Fruit fly (Drosophila melanogaster) whole organism, prepupa: ENCODE results near the gene Ilk.

Experiments used
- Blimp-1 ChIP-seq: fragments of 200-800 bp; sonication (Bioruptor generic); optimal IDR thresholded peaks from 3 replicates; lab custom pipeline; 2017; ENCODE audit warnings: missing biosample characterization, missing genetic modification characterization, mild to moderate bottlenecking, moderate library complexity, missing genetic modification reagents
- CG10631 ChIP-seq: fragments of 200-800 bp; sonication (Bioruptor generic); optimal IDR thresholded peaks from 2 replicates; lab custom pipeline; 2016; ENCODE audit warnings: missing biosample characterization, missing genetic modification characterization
- CG11902 ChIP-seq: fragments of 200-800 bp; sonication (Bioruptor generic); optimal IDR thresholded peaks from 3 replicates; lab custom pipeline; 2016; ENCODE audit warnings: missing biosample characterization, missing genetic modification characterization
- CG15336 ChIP-seq: fragments of 200-800 bp; sonication (Bioruptor generic); IDR thresholded peaks from 2 replicates; pipeline ENCODE4 v1.3.6; 2022; ENCODE audit warnings: missing biosample characterization, missing genetic modification characterization
- CG34406 ChIP-seq: fragments of 200-800 bp; sonication (Bioruptor generic); optimal IDR thresholded peaks from 3 replicates; lab custom pipeline; 2016; ENCODE audit warnings: missing biosample characterization, missing genetic modification characterization
- CG4318 ChIP-seq: fragments of 200-800 bp; sonication (Bioruptor generic); optimal IDR thresholded peaks from 3 replicates; lab custom pipeline; 2017; ENCODE audit warnings: missing biosample characterization, mild to moderate bottlenecking, missing genetic modification characterization
- CG8119 ChIP-seq: fragments of 200-800 bp; sonication (Bioruptor generic); IDR thresholded peaks from 3 replicates; pipeline ENCODE4 v1.3.6; 2022; ENCODE audit warnings: missing biosample characterization, missing genetic modification characterization
- Eip75B ChIP-seq: fragments of 200-800 bp; sonication (Bioruptor generic); optimal IDR thresholded peaks from 3 replicates; lab custom pipeline; 2016; ENCODE audit warnings: missing biosample characterization, missing genetic modification characterization
- Eip78C ChIP-seq: fragments of 200-800 bp; sonication (Bioruptor generic); peaks from one replicate; lab custom pipeline; 2016; ENCODE audit warnings: missing biosample characterization, missing genetic modification characterization
- Smox ChIP-seq: fragments of 200-800 bp; sonication (Bioruptor generic); optimal IDR thresholded peaks from 3 replicates; lab custom pipeline; 2016; ENCODE audit warnings: missing biosample characterization, missing genetic modification characterization
- achi ChIP-seq: fragments of 200-800 bp; sonication (Bioruptor generic); optimal IDR thresholded peaks from 3 replicates; lab custom pipeline; 2016; ENCODE audit warnings: missing biosample characterization, missing genetic modification characterization
- cyc ChIP-seq: fragments of 200-800 bp; sonication (Bioruptor generic); optimal IDR thresholded peaks from 3 replicates; lab custom pipeline; 2016; ENCODE audit warnings: missing biosample characterization, missing genetic modification characterization
- eg ChIP-seq: fragments of 200-800 bp; sonication (Bioruptor generic); IDR thresholded peaks from 3 replicates; pipeline ENCODE4 v1.3.6; 2022; ENCODE audit warnings: missing biosample characterization, missing genetic modification characterization
- fkh ChIP-seq: fragments of 200-800 bp; sonication (Bioruptor generic); optimal IDR thresholded peaks from 3 replicates; lab custom pipeline; 2017; ENCODE audit warnings: missing biosample characterization, mild to moderate bottlenecking, missing genetic modification characterization, moderate library complexity
- ss ChIP-seq, 2 experiments: fragments of 200-800 bp; sonication (Bioruptor generic); optimal IDR thresholded peaks; 2 replicates in 1 of 2; 3 replicates in 1 of 2; lab custom pipeline; 2017 to 2018; ENCODE audit warnings: mild to moderate bottlenecking in 2 of 2, missing biosample characterization in 2 of 2, missing genetic modification characterization in 2 of 2, moderate library complexity in 1 of 2
- svp ChIP-seq: fragments of 200-800 bp; sonication (Bioruptor generic); peaks from one replicate; lab custom pipeline; 2016; ENCODE audit warnings: missing biosample characterization, missing genetic modification characterization
- topi ChIP-seq: fragments of 200-800 bp; sonication (Bioruptor generic); optimal IDR thresholded peaks from 3 replicates; lab custom pipeline; 2016; ENCODE audit warnings: missing biosample characterization, missing genetic modification characterization

Ilk gene

dm6 chr3L:21261403-21262164 is 44.9 kb downstream of the Ilk start:
- TF ChIP-seq topi (GFP tag; lab: Kevin White, UChicago) = no peak
- peak; percentile 43 for TF ChIP-seq Eip75B (GFP tag; lab: Kevin White, UChicago)
- TF ChIP-seq svp (GFP tag; lab: Kevin White, UChicago) = peak; percentile 49
- TF ChIP-seq CG15336 (GFP tag; lab: Robert Waterston, UW) = 0 out of 2 replicates have a peak, but pooled peaks have one; percentile 22
- TF ChIP-seq eg (GFP tag; lab: Robert Waterston, UW) = 0 out of 3 replicates have a peak, but pooled peaks have one; percentile 28
- TF ChIP-seq Eip78C (GFP tag; lab: Kevin White, UChicago) = peak; percentile 43
- no peak for TF ChIP-seq cyc (GFP tag; lab: Kevin White, UChicago)
- no peak for TF ChIP-seq CG10631 (GFP tag; lab: Kevin White, UChicago)
- 0 out of 3 replicates have a peak, but pooled peaks have one; percentile 17 for TF ChIP-seq CG8119 (GFP tag; lab: Robert Waterston, UW)
- TF ChIP-seq, all 60 proteins: peak for 6

DNA sequence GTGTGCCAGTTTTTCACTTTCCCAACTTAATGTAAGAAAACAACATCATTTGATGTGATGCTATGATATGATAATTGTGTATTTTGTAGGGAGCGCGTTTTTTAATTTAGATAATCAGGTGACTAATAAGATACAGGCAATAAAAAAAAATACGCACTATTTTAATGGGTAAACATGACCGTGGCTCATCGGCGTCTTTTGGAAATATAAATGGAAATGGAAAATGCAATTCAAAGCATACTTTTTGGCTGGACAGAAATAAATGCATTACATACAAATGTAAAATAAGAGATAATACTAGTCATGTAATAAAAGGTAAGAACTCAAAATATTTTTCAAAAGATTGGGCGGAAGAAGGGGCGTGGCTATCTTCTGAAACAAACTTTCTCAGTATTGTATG is 45.7 kb downstream of the Ilk start:
- TF ChIP-seq Smox = no peak
- peak; percentile 28 for TF ChIP-seq fkh (GFP tag; lab: Kevin White, UChicago)

DNA sequence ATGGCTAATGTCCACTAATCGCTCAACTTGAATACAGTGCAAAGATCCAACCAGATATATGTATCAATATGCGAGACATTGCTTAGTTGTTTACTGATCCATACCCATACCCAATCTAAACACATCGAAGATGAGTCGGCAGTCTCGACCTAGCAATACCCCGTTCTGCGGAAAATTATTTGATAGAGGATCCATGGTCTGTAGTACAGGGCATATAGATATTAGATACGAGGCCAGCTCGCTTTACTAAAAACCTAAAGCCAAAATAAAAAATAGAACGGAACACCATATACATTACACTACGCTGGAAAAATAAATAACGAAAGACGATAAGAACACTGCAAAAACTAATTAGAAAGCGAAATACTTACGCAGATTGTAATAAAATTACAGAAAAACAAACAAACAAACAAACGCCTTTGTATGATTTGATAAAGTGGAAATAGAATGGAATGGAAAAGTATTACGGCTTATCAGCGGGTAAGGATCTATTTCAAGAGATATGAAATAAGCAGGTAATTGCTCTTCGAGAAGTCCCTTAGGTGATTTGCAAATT is 49.5 kb downstream of the Ilk start:
- TF ChIP-seq Eip75B (GFP tag; lab: Kevin White, UChicago) (no peak), ss (GFP tag; optimal IDR thresholded peaks at IDR 0.05; lab: Kevin White, UChicago) (no peak), Blimp-1 (GFP tag; lab: Kevin White, UChicago) (no peak), achi (no peak), CG4318 (GFP tag; lab: Kevin White, UChicago) (no peak), fkh (GFP tag; lab: Kevin White, UChicago) (peak; percentile 17), svp (GFP tag; lab: Kevin White, UChicago) (peak; percentile 59), CG11902 (no peak), CG34406 (GFP tag; lab: Kevin White, UChicago) (no peak), eg (GFP tag; lab: Robert Waterston, UW) (0 out of 3 replicates have a peak, but pooled peaks have one; percentile 16)

dm6 chr3L:21267862-21268385 is 51.2 kb downstream of the Ilk start, which contains the start of gene CG9391:
TSS of gene CG9391 (minus strand) at chr3L:21268335.
- no peak for TF ChIP-seq eg (GFP tag; lab: Robert Waterston, UW)
- TF ChIP-seq svp (GFP tag; lab: Kevin White, UChicago) = peak; percentile 57
